Worm (Caenorhabditis elegans) whole organism, late embryonic: Measurements from ENCODE around the gene C39B5.14.

Experiments used
- C08G9.2 ChIP-seq: sonication (generic microtip); optimal IDR thresholded peaks from 2 replicates; lab custom pipeline; 2016; ENCODE audit warnings: mild to moderate bottlenecking, missing genetic modification characterization, moderate library complexity, missing compliant biosample characterization
- K02D7.2 ChIP-seq: sonication (generic microtip); optimal IDR thresholded peaks from 2 replicates; lab custom pipeline; 2017; ENCODE audit warnings: mild to moderate bottlenecking, missing genetic modification characterization, missing compliant biosample characterization
- ahr-1 ChIP-seq: sonication (generic microtip); optimal IDR thresholded peaks from 2 replicates; lab custom pipeline; 2016; ENCODE audit warnings: missing genetic modification characterization, missing compliant biosample characterization
- ama-1 ChIP-seq: fragments of 150-350 bp; optimal IDR thresholded peaks from 2 replicates; lab custom pipeline; 2014
- ceh-18 ChIP-seq: sonication (generic microtip); optimal IDR thresholded peaks from 2 replicates; lab custom pipeline; 2016; ENCODE audit warnings: missing genetic modification characterization, missing compliant biosample characterization
- ceh-22 ChIP-seq: sonication (generic microtip); optimal IDR thresholded peaks from 2 replicates; lab custom pipeline; 2017; ENCODE audit warnings: missing biosample characterization, missing genetic modification characterization
- ceh-30 ChIP-seq: fragments of 150-350 bp; optimal IDR thresholded peaks from 2 replicates; lab custom pipeline; 2014; ENCODE audit warnings: missing biosample characterization, missing genetic modification characterization
- ceh-31 ChIP-seq: sonication (generic microtip); optimal IDR thresholded peaks from 2 replicates; lab custom pipeline; 2016; ENCODE audit warnings: missing genetic modification characterization, missing compliant biosample characterization
- ceh-34 ChIP-seq: sonication (generic microtip); optimal IDR thresholded peaks from 2 replicates; lab custom pipeline; 2016; ENCODE audit warnings: mild to moderate bottlenecking, missing genetic modification characterization, missing compliant biosample characterization
- ceh-48 ChIP-seq: sonication (generic microtip); optimal IDR thresholded peaks from 2 replicates; lab custom pipeline; 2016; ENCODE audit warnings: missing genetic modification characterization, inconsistent platforms, missing compliant biosample characterization
- ceh-9 ChIP-seq: sonication (generic microtip); optimal IDR thresholded peaks from 2 replicates; lab custom pipeline; 2016; ENCODE audit warnings: mild to moderate bottlenecking, missing genetic modification characterization, inconsistent platforms, missing compliant biosample characterization
- che-1 ChIP-seq: sonication (generic microtip); optimal IDR thresholded peaks from 2 replicates; lab custom pipeline; 2016; ENCODE audit warnings: mild to moderate bottlenecking, missing genetic modification characterization, missing compliant biosample characterization
- dve-1 ChIP-seq: sonication (generic microtip); optimal IDR thresholded peaks from 2 replicates; lab custom pipeline; 2017; ENCODE audit warnings: antibody characterized with exemption, mild to moderate bottlenecking, missing genetic modification characterization, missing compliant biosample characterization
- elt-2 ChIP-seq: sonication (generic microtip); optimal IDR thresholded peaks from 2 replicates; lab custom pipeline; 2016; ENCODE audit warnings: missing genetic modification reagents, missing genetic modification characterization, missing compliant biosample characterization
- ets-4 ChIP-seq: sonication (generic microtip); optimal IDR thresholded peaks from 2 replicates; lab custom pipeline; 2016; ENCODE audit warnings: missing genetic modification characterization, missing compliant biosample characterization
- eyg-1 ChIP-seq: sonication (generic microtip); optimal IDR thresholded peaks from 2 replicates; lab custom pipeline; 2016; ENCODE audit warnings: missing genotype, missing genetic modification characterization, missing compliant biosample characterization
- fkh-10 ChIP-seq: fragments of 150-350 bp; optimal IDR thresholded peaks from 2 replicates; lab custom pipeline; 2014; ENCODE audit warnings: missing biosample characterization, missing genetic modification reagents, missing genetic modification characterization
- gmeb-2 ChIP-seq: sonication (generic microtip); optimal IDR thresholded peaks from 2 replicates; lab custom pipeline; 2016; ENCODE audit warnings: missing genetic modification characterization, inconsistent platforms, missing compliant biosample characterization
- hlh-30 ChIP-seq: sonication (generic microtip); optimal IDR thresholded peaks from 2 replicates; lab custom pipeline; 2017; ENCODE audit warnings: antibody characterized with exemption, missing genetic modification characterization, missing compliant biosample characterization; ENCODE audit not compliant: insufficient read depth
- madf-2 ChIP-seq: sonication (generic microtip); optimal IDR thresholded peaks from 2 replicates; lab custom pipeline; 2017; ENCODE audit warnings: missing genetic modification characterization, missing compliant biosample characterization
- pag-3 ChIP-seq: sonication (generic microtip); optimal IDR thresholded peaks from 2 replicates; lab custom pipeline; 2016; ENCODE audit warnings: missing compliant biosample characterization, missing genetic modification characterization, borderline replicate concordance
- pax-1 ChIP-seq: fragments of 150-350 bp; optimal IDR thresholded peaks from 2 replicates; lab custom pipeline; 2014; ENCODE audit warnings: missing biosample characterization, missing genetic modification characterization
- pha-2 ChIP-seq: sonication (generic microtip); optimal IDR thresholded peaks from 2 replicates; lab custom pipeline; 2017; ENCODE audit warnings: mild to moderate bottlenecking, missing genetic modification characterization, missing compliant biosample characterization
- pha-4 ChIP-seq: fragments of 150-350 bp; optimal IDR thresholded peaks from 2 replicates; lab custom pipeline; 2018; ENCODE audit warnings: missing biosample characterization, missing genetic modification reagents, missing genetic modification characterization
- pqm-1 ChIP-seq: sonication (generic microtip); optimal IDR thresholded peaks from 2 replicates; lab custom pipeline; 2016; ENCODE audit warnings: missing genetic modification characterization, missing compliant biosample characterization
- ref-2 ChIP-seq: sonication (generic microtip); optimal IDR thresholded peaks from 2 replicates; lab custom pipeline; 2016; ENCODE audit warnings: missing genetic modification characterization, missing compliant biosample characterization
- rnt-1 ChIP-seq: sonication (generic microtip); optimal IDR thresholded peaks from 2 replicates; lab custom pipeline; 2016; ENCODE audit warnings: missing genetic modification characterization, missing compliant biosample characterization
- sox-2 ChIP-seq: fragments of 200-800 bp; sonication (Bioruptor generic); IDR thresholded peaks from 2 replicates; pipeline ENCODE4 v1.3.6; 2022; ENCODE audit warnings: missing genetic modification reagents, missing genetic modification characterization, missing compliant biosample characterization
- tbx-2 ChIP-seq: sonication (generic microtip); optimal IDR thresholded peaks from 2 replicates; lab custom pipeline; 2016; ENCODE audit warnings: missing genetic modification characterization, missing compliant biosample characterization
- unc-3 ChIP-seq, 2 experiments: fragments of 200-800 bp in 1 of 2; sonication (Bioruptor generic) in 1 of 2; sonication (generic microtip) in 1 of 2; conservative IDR thresholded peaks in 1 of 2; optimal IDR thresholded peaks in 1 of 2; 2 replicates each; pipeline versions ENCODE4 v1.3.6 to Lab custom; 2016 to 2022; ENCODE audit warnings: missing compliant biosample characterization in 2 of 2, missing genetic modification characterization in 2 of 2, missing genetic modification reagents in 1 of 2
- unc-55 ChIP-seq: sonication (generic microtip); optimal IDR thresholded peaks from 2 replicates; lab custom pipeline; 2017; ENCODE audit warnings: missing biosample characterization, missing genetic modification reagents, missing genetic modification characterization
- ztf-16 ChIP-seq: sonication (generic microtip); optimal IDR thresholded peaks from 2 replicates; lab custom pipeline; 2017; ENCODE audit warnings: missing genetic modification characterization, missing compliant biosample characterization

Gene C39B5.14

DNA sequence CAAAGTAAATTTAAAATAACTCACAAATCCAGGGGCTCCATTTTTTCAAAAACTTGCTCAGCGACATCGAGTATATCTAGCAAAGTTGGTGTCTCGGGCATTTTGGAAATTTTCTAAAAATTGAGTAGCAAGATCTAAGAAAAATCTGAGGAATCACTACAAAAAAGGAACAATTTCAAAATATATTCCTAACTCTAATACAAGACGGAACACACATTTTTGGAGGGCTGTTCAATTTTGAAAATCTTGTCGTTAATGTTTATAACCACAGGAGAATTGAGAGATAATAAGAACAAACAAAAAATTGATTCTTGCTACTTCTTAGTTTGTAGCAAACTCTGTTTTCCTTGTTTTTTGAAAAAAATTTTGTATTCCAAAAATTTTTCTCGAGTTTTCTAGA lies 21.1 kb downstream of the C39B5.14 start, which contains the start of gene fbxa-47:
Gene fbxa-47, minus strand, starts transcription at position 101 of the 400 bp plus-strand sequence.
- TF ChIP-seq ama-1 (lab: Kevin White, UChicago) (no peak), ahr-1 (no peak), ceh-30 (no peak), ceh-34 (tag; lab: Kevin White, UChicago) (no peak), K02D7.2 (tag; lab: Kevin White, UChicago) (no peak), pha-4 (tag; lab: Kevin White, UChicago) (no peak), ceh-31 (tag; lab: Kevin White, UChicago) (no peak), eyg-1 (tag; lab: Kevin White, UChicago) (no peak), pax-1 (no peak)

DNA sequence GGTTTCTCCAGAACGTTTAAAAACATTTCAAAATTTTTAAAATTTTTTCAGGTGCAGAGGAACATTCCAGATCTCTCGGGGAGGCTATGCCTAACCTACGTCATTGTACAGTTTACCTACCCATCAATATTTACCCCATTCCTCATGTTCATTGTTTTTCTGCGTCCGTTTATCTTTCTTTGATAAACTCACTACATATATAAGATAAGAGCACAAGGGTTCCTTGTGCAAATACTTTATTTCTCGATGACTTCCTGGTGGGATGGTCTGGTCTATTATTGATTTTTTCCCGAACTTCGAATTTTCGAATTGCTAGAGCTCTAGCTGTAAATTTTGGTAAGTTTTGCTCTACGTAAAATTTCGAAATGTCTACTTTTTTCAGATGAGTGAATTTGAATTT lies 22.2 kb downstream of the C39B5.14 start:
- TF ChIP-seq che-1 (tag; lab: Kevin White, UChicago) (no peak), pag-3 (tag; lab: Kevin White, UChicago) (no peak), elt-2 (tag; lab: Kevin White, UChicago) (peak; percentile 74)
- TF ChIP-seq, all 69 proteins: peak for 1

DNA sequence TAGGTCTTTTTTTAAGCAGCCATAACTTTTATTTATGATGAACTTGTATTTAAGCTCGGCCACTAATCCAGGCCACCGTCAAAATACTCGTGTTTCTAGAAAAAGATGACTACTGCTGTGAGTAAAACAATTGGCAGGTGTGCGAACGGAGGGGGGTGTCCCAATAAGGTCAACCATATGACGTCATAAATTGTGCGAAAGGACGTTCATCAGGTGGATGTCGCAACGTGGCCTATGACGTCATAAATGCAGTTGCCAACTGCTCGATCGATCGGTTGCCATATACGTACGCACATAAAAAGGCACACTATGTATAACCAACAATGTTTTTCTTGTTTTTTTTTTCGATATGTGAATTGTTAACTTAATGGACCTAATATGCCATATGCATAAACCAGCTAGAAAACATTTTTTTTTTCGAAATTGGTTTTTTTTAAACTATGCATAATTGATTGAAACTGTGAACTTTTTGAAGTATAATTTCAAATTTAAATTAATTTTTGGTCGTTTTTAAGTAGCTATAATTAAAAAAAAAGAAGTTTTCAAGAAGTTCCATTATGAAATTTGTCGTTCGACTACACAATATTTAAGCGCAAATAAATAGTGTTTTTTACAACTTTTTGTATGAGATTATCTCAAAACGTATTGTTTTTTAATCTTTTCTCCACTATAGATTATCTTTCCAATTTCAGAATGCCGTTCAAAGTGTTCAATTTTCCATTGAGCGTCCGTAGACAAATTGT lies 23.1 kb downstream of the C39B5.14 start, which contains the start of gene C39B5.2:
Gene C39B5.2, plus strand, starts transcription at position 693 of the 743 bp plus-strand sequence.
- TF ChIP-seq ref-2 (tag; lab: Kevin White, UChicago), result peak; percentile 67
- no peak for TF ChIP-seq ceh-22 (tag; lab: Kevin White, UChicago)
- TF ChIP-seq ceh-31 (tag; lab: Kevin White, UChicago), result peak; percentile 33
- peak; percentile 65 for TF ChIP-seq hlh-30 (tag; lab: Kevin White, UChicago)
- TF ChIP-seq tbx-2 (tag; lab: Kevin White, UChicago), result peak; percentile 53

DNA sequence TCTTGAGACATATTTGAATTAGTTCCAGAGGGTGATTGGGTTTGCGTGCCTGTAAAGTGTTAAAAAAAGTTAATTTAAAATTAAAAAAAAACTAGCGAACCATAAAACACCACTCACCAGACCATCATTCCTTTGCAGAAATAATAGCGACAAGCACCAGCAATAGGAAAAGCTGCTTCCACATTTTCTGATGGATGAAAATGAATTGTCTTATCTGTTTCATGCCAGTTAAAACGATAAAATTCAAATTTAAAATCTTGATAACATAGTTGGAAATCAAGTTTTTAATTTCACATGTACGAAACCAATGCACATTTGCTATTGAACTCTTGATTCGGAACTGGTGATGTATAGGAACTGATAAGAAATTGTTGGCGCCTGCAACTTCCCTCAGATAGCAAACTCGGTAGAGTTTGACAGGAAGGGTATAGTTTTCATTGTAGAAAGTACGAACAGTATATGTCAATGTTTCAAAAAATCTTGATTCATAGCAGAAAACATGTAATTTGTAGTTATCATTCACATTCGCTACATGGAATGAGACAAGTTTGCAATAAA lies 28.4 kb downstream of the C39B5.14 start, which contains the start of gene C39B5.10:
Gene C39B5.10, minus strand, starts transcription at position 51 of the 558 bp plus-strand sequence.
- no peak for TF ChIP-seq ceh-18 (tag; lab: Kevin White, UChicago)
- peak; percentile 13 for TF ChIP-seq elt-2 (tag; lab: Kevin White, UChicago)

DNA sequence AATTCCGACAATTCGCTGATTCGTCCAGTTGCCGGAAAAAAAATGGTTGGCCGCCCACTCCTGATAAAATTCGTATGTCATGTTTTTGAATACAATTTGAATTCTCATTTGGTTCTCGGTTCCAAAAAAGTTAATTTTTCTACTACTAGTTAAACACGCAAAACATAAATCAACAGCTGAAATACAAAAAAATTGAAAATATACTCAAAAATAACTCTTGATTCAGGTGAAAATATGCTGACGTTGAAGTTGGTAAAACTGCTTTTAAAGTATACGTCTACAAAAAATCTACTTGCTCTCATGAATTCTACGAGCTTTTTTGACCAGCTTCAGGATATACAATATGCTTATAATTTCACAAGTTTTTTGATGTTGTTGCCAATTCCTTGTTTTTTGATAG lies 29.3 kb downstream of the C39B5.14 start, which contains the start of gene srz-56:
Gene srz-56, plus strand, starts transcription at position 301 of the 400 bp plus-strand sequence.
- TF ChIP-seq ceh-9 (tag; lab: Kevin White, UChicago), result no peak
- no peak for TF ChIP-seq fkh-10 (GFP tag; lab: Kevin White, UChicago)
- no peak for TF ChIP-seq ceh-31 (tag; lab: Kevin White, UChicago)
- TF ChIP-seq ceh-48 (tag; lab: Kevin White, UChicago), result no peak
- no peak for TF ChIP-seq unc-55 (GFP tag; lab: Kevin White, UChicago)
- TF ChIP-seq pax-1, result no peak
- TF ChIP-seq ets-4 (tag; lab: Kevin White, UChicago), result no peak
- TF ChIP-seq pha-2 (tag; lab: Kevin White, UChicago), result no peak
- no peak for TF ChIP-seq pha-4 (tag; lab: Kevin White, UChicago)
- TF ChIP-seq sox-2 (GFP tag; lab: Robert Waterston, UW), result no peak
- no peak for TF ChIP-seq unc-3 (GFP tag; conservative IDR thresholded peaks at IDR 0.05; lab: Robert Waterston, UW)
- no peak for TF ChIP-seq unc-3 (tag; optimal IDR thresholded peaks at IDR 0.05; lab: Kevin White, UChicago)
- no peak for TF ChIP-seq gmeb-2 (tag; lab: Kevin White, UChicago)
- TF ChIP-seq ztf-16 (tag; lab: Kevin White, UChicago), result no peak
- TF ChIP-seq madf-2 (tag; lab: Kevin White, UChicago), result no peak
- TF ChIP-seq ceh-18 (tag; lab: Kevin White, UChicago), result no peak
- no peak for TF ChIP-seq rnt-1 (tag; lab: Kevin White, UChicago)
- TF ChIP-seq dve-1 (tag; lab: Kevin White, UChicago), result no peak
- TF ChIP-seq pqm-1 (tag; lab: Kevin White, UChicago), result no peak
- no peak for TF ChIP-seq C08G9.2
- TF ChIP-seq, all 69 proteins: peak for 0
